Worm (Caenorhabditis elegans) whole organism, late embryonic: ENCODE results near the gene C53B4.2.

Experiments used
- K02D7.2 ChIP-seq: sonication (generic microtip); optimal IDR thresholded peaks from 2 replicates; lab custom pipeline; 2017; ENCODE audit warnings: mild to moderate bottlenecking, missing genetic modification characterization, missing compliant biosample characterization
- T23F11.4 ChIP-seq: fragments of 200-800 bp; sonication (Bioruptor generic); optimal IDR thresholded peaks from 2 replicates; lab custom pipeline; 2018; ENCODE audit warnings: mild to moderate bottlenecking, missing genetic modification characterization, missing compliant biosample characterization
- ahr-1 ChIP-seq: sonication (generic microtip); optimal IDR thresholded peaks from 2 replicates; lab custom pipeline; 2016; ENCODE audit warnings: missing genetic modification characterization, missing compliant biosample characterization
- ama-1 ChIP-seq: fragments of 150-350 bp; optimal IDR thresholded peaks from 2 replicates; lab custom pipeline; 2014
- ceh-14 ChIP-seq: sonication (generic microtip); optimal IDR thresholded peaks from 2 replicates; lab custom pipeline; 2016; ENCODE audit warnings: missing genotype, missing genetic modification characterization, missing compliant biosample characterization
- ceh-18 ChIP-seq: sonication (generic microtip); optimal IDR thresholded peaks from 2 replicates; lab custom pipeline; 2016; ENCODE audit warnings: missing genetic modification characterization, missing compliant biosample characterization
- ceh-19 ChIP-seq: fragments of 200-800 bp; sonication (Bioruptor generic); optimal IDR thresholded peaks from 2 replicates; lab custom pipeline; 2018; ENCODE audit warnings: mild to moderate bottlenecking, missing genetic modification characterization, missing compliant biosample characterization
- ceh-24 ChIP-seq: sonication (generic microtip); optimal IDR thresholded peaks from 2 replicates; lab custom pipeline; 2016; ENCODE audit warnings: mild to moderate bottlenecking, missing genetic modification characterization, missing compliant biosample characterization
- ceh-31 ChIP-seq: sonication (generic microtip); optimal IDR thresholded peaks from 2 replicates; lab custom pipeline; 2016; ENCODE audit warnings: missing genetic modification characterization, missing compliant biosample characterization
- ceh-34 ChIP-seq: sonication (generic microtip); optimal IDR thresholded peaks from 2 replicates; lab custom pipeline; 2016; ENCODE audit warnings: mild to moderate bottlenecking, missing genetic modification characterization, missing compliant biosample characterization
- ceh-48 ChIP-seq: sonication (generic microtip); optimal IDR thresholded peaks from 2 replicates; lab custom pipeline; 2016; ENCODE audit warnings: missing genetic modification characterization, inconsistent platforms, missing compliant biosample characterization
- ceh-9 ChIP-seq: sonication (generic microtip); optimal IDR thresholded peaks from 2 replicates; lab custom pipeline; 2016; ENCODE audit warnings: mild to moderate bottlenecking, missing genetic modification characterization, inconsistent platforms, missing compliant biosample characterization
- che-1 ChIP-seq: sonication (generic microtip); optimal IDR thresholded peaks from 2 replicates; lab custom pipeline; 2016; ENCODE audit warnings: mild to moderate bottlenecking, missing genetic modification characterization, missing compliant biosample characterization
- elt-2 ChIP-seq: sonication (generic microtip); optimal IDR thresholded peaks from 2 replicates; lab custom pipeline; 2016; ENCODE audit warnings: missing genetic modification reagents, missing genetic modification characterization, missing compliant biosample characterization
- elt-4 ChIP-seq: sonication (generic microtip); optimal IDR thresholded peaks from 2 replicates; lab custom pipeline; 2016; ENCODE audit warnings: missing genetic modification characterization, missing compliant biosample characterization
- ets-4 ChIP-seq: sonication (generic microtip); optimal IDR thresholded peaks from 2 replicates; lab custom pipeline; 2016; ENCODE audit warnings: missing genetic modification characterization, missing compliant biosample characterization
- eyg-1 ChIP-seq: sonication (generic microtip); optimal IDR thresholded peaks from 2 replicates; lab custom pipeline; 2016; ENCODE audit warnings: missing genotype, missing genetic modification characterization, missing compliant biosample characterization
- fax-1 ChIP-seq: sonication (generic microtip); optimal IDR thresholded peaks from 2 replicates; lab custom pipeline; 2016; ENCODE audit warnings: missing genotype, missing genetic modification characterization, missing compliant biosample characterization
- fkh-10 ChIP-seq: fragments of 150-350 bp; optimal IDR thresholded peaks from 2 replicates; lab custom pipeline; 2014; ENCODE audit warnings: missing biosample characterization, missing genetic modification reagents, missing genetic modification characterization
- fkh-6 ChIP-seq: sonication (generic microtip); optimal IDR thresholded peaks from 2 replicates; lab custom pipeline; 2016; ENCODE audit warnings: missing genetic modification characterization, missing compliant biosample characterization
- hlh-13 ChIP-seq: fragments of 200-800 bp; sonication (Bioruptor generic); optimal IDR thresholded peaks from 2 replicates; lab custom pipeline; 2018; ENCODE audit warnings: mild to moderate bottlenecking, missing genetic modification characterization, missing compliant biosample characterization
- hlh-30 ChIP-seq: sonication (generic microtip); optimal IDR thresholded peaks from 2 replicates; lab custom pipeline; 2017; ENCODE audit warnings: antibody characterized with exemption, missing genetic modification characterization, missing compliant biosample characterization; ENCODE audit not compliant: insufficient read depth
- hlh-6 ChIP-seq: sonication (generic microtip); optimal IDR thresholded peaks from 2 replicates; lab custom pipeline; 2016; ENCODE audit warnings: missing genotype, missing genetic modification characterization, missing compliant biosample characterization
- lin-11 ChIP-seq: fragments of 200-800 bp; sonication (Bioruptor generic); optimal IDR thresholded peaks from 2 replicates; lab custom pipeline; 2018; ENCODE audit warnings: mild to moderate bottlenecking, missing genetic modification characterization, missing compliant biosample characterization
- madf-2 ChIP-seq: sonication (generic microtip); optimal IDR thresholded peaks from 2 replicates; lab custom pipeline; 2017; ENCODE audit warnings: missing genetic modification characterization, missing compliant biosample characterization
- nhr-11 ChIP-seq: fragments of 150-350 bp; optimal IDR thresholded peaks from 2 replicates; lab custom pipeline; 2014; ENCODE audit warnings: missing biosample characterization, missing genetic modification characterization
- nhr-232 ChIP-seq: sonication (generic microtip); optimal IDR thresholded peaks from 2 replicates; lab custom pipeline; 2016; ENCODE audit warnings: missing genetic modification characterization, missing compliant biosample characterization
- pag-3 ChIP-seq: sonication (generic microtip); optimal IDR thresholded peaks from 2 replicates; lab custom pipeline; 2016; ENCODE audit warnings: missing compliant biosample characterization, missing genetic modification characterization, borderline replicate concordance
- pat-9 ChIP-seq: fragments of 200-800 bp; sonication (Bioruptor generic); optimal IDR thresholded peaks from 2 replicates; lab custom pipeline; 2018; ENCODE audit warnings: mild to moderate bottlenecking, missing genetic modification characterization, moderate library complexity, missing compliant biosample characterization
- pax-1 ChIP-seq: fragments of 150-350 bp; optimal IDR thresholded peaks from 2 replicates; lab custom pipeline; 2014; ENCODE audit warnings: missing biosample characterization, missing genetic modification characterization
- pha-2 ChIP-seq: sonication (generic microtip); optimal IDR thresholded peaks from 2 replicates; lab custom pipeline; 2017; ENCODE audit warnings: mild to moderate bottlenecking, missing genetic modification characterization, missing compliant biosample characterization
- pqm-1 ChIP-seq: sonication (generic microtip); optimal IDR thresholded peaks from 2 replicates; lab custom pipeline; 2016; ENCODE audit warnings: missing genetic modification characterization, missing compliant biosample characterization
- ref-2 ChIP-seq: sonication (generic microtip); optimal IDR thresholded peaks from 2 replicates; lab custom pipeline; 2016; ENCODE audit warnings: missing genetic modification characterization, missing compliant biosample characterization
- rnt-1 ChIP-seq: sonication (generic microtip); optimal IDR thresholded peaks from 2 replicates; lab custom pipeline; 2016; ENCODE audit warnings: missing genetic modification characterization, missing compliant biosample characterization
- sdc-2 ChIP-seq: sonication (generic microtip); optimal IDR thresholded peaks from 2 replicates; lab custom pipeline; 2016; ENCODE audit warnings: missing genotype, missing genetic modification characterization, missing compliant biosample characterization
- sox-4 ChIP-seq: sonication (generic microtip); optimal IDR thresholded peaks from 2 replicates; lab custom pipeline; 2017; ENCODE audit warnings: mild to moderate bottlenecking, missing genetic modification characterization, inconsistent platforms, missing compliant biosample characterization
- tbx-2 ChIP-seq: sonication (generic microtip); optimal IDR thresholded peaks from 2 replicates; lab custom pipeline; 2016; ENCODE audit warnings: missing genetic modification characterization, missing compliant biosample characterization
- tbx-7 ChIP-seq: sonication (generic microtip); optimal IDR thresholded peaks from 2 replicates; lab custom pipeline; 2016; ENCODE audit warnings: missing genotype, missing genetic modification characterization, missing compliant biosample characterization
- ttx-3 ChIP-seq: sonication (generic microtip); optimal IDR thresholded peaks from 2 replicates; lab custom pipeline; 2016; ENCODE audit warnings: missing genetic modification reagents, missing genetic modification characterization, missing compliant biosample characterization

The C53B4.2 gene

DNA sequence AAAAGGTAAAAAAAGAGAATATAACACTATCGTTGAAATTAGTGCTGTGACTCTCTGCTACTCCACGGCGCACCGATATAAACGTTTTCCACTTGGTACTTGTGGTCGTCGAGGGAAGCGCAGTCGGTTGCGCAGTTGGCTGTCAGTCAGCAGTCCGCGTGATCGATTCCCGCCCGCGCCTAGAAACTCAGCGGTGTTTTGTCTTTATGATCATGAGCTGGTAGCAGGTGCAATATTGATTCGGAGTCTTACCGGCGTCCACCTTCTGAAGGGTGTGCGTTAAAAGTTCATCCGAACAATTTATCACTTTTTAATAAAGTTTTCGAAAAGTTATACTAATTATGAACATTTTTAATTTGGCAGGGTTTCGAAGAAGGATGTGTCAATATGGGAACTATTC, 38.9 kb upstream of the C53B4.2 start (continued):
- TF ChIP-seq ceh-24 (tag; lab: Kevin White, UChicago) = peak; percentile 91
- TF ChIP-seq nhr-232 (tag; lab: Kevin White, UChicago) = peak; percentile 94
- TF ChIP-seq sdc-2 (tag; lab: Kevin White, UChicago) = peak; percentile 90
- TF ChIP-seq che-1 (tag; lab: Kevin White, UChicago) = peak; percentile 96
- TF ChIP-seq ets-4 (tag; lab: Kevin White, UChicago) = peak; percentile 78
- TF ChIP-seq hlh-13 (GFP tag; lab: Kevin White, UChicago) = peak; percentile 96
- TF ChIP-seq ceh-34 (tag; lab: Kevin White, UChicago) = peak; percentile 94
- TF ChIP-seq madf-2 (tag; lab: Kevin White, UChicago) = peak; percentile 90
- TF ChIP-seq hlh-30 = peak; percentile 94
- peak; percentile 94 for TF ChIP-seq K02D7.2
- TF ChIP-seq T23F11.4 = peak; percentile 97
- no peak for TF ChIP-seq elt-4 (tag; lab: Kevin White, UChicago)
- TF ChIP-seq ref-2 (tag; lab: Kevin White, UChicago) = peak; percentile 89
- peak; percentile 93 for TF ChIP-seq ceh-14 (tag; lab: Kevin White, UChicago)
- peak; percentile 90 for TF ChIP-seq pha-2 (tag; lab: Kevin White, UChicago)
- peak; percentile 94 for TF ChIP-seq ceh-48
- peak; percentile 87 for TF ChIP-seq fax-1 (tag; lab: Kevin White, UChicago)

DNA sequence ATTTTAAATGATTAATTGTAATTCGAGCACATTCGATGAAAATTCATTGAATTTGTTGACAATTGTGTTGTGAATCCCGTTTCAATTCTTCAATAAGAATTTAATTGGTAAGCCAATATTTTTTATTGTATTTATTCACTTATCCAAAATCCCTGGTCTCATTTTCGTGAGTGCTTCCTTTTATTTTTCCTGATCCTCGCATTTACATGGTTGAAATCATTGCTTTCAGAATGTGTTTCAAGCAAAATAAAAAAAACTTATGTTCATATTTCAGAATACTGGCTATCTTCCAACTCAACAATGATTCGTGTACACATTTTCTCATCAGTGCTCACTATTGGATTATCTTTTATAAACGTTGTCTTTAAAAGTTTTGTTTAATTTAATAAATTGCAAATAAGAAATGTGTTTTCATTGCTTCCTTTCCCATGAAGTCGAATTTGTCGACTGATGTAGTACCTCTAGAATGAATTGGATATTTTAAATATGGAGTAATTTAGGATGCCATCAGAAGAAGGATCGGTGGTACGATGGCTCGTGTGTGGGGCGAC, 36.0 kb upstream of the C53B4.2 start, which contains the start of the genes D1046.18 and slc-25A26:
Gene D1046.18, plus strand, starts transcription at position 301 of the 551 bp plus-strand sequence.
Gene slc-25A26, plus strand, starts transcription at position 501 of the 551 bp plus-strand sequence.
- no peak for TF ChIP-seq ceh-31 (tag; lab: Kevin White, UChicago)
- TF ChIP-seq hlh-6 (tag; lab: Kevin White, UChicago) = no peak
- TF ChIP-seq elt-2 = no peak
- no peak for TF ChIP-seq fax-1 (tag; lab: Kevin White, UChicago)
- TF ChIP-seq ama-1 (lab: Kevin White, UChicago) = no peak
- TF ChIP-seq pha-2 (tag; lab: Kevin White, UChicago) = no peak
- no peak for TF ChIP-seq ahr-1 (tag; lab: Kevin White, UChicago)
- no peak for TF ChIP-seq T23F11.4
- no peak for TF ChIP-seq ceh-18 (tag; lab: Kevin White, UChicago)
- TF ChIP-seq ceh-19 (GFP tag; lab: Kevin White, UChicago) = no peak
- TF ChIP-seq tbx-7 = no peak
- TF ChIP-seq pat-9 (tag; lab: Kevin White, UChicago) = no peak
- TF ChIP-seq nhr-11 (tag; lab: Kevin White, UChicago) = no peak
- TF ChIP-seq che-1 (tag; lab: Kevin White, UChicago) = no peak
- no peak for TF ChIP-seq ref-2 (tag; lab: Kevin White, UChicago)
- no peak for TF ChIP-seq pag-3
- no peak for TF ChIP-seq sox-4 (tag; lab: Kevin White, UChicago)
- TF ChIP-seq pqm-1 (tag; lab: Kevin White, UChicago) = no peak

DNA sequence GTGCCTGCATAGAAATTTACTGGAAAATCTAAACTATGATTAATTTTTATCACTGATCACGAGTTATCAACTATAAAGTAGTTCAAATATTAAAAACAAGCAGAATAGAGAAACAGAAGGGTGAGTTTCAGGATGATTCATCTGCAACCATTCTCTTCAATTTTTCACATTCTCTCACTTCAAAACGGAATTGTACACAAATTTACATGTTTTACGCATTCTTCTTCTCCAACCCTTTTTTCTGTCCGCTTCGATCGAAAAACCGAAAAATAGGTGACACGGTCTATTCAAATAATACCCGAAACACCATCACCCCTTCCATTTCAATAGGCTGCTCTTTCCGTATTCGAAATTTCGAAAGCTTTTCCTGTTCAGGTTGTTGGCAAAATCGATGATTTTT, 32.4 kb upstream of the C53B4.2 start, which contains the start of gene D1046.4:
Gene D1046.4, plus strand, starts transcription at position 301 of the 400 bp plus-strand sequence.
- no peak for TF ChIP-seq ttx-3 (tag; lab: Kevin White, UChicago)
- no peak for TF ChIP-seq lin-11
- TF ChIP-seq eyg-1 (tag; lab: Kevin White, UChicago) = no peak
- no peak for TF ChIP-seq tbx-2
- TF ChIP-seq pax-1 (tag; lab: Kevin White, UChicago) = no peak
- no peak for TF ChIP-seq ceh-9
- no peak for TF ChIP-seq rnt-1 (tag; lab: Kevin White, UChicago)
- TF ChIP-seq fkh-6 (tag; lab: Kevin White, UChicago) = no peak
- no peak for TF ChIP-seq fkh-10 (GFP tag; lab: Kevin White, UChicago)
- no peak for TF ChIP-seq ceh-31 (tag; lab: Kevin White, UChicago)
